Worm (Caenorhabditis elegans): ENCODE data around the gene sri-54.

ce11 chrII:3110099-3110498, 27.6 kb downstream of the sri-54 start:
- TF ChIP-seq flt-1 (GFP tag; IDR thresholded peaks at IDR 0.05), result no peak
- TF ChIP-seq ama-1 (optimal IDR thresholded peaks at IDR 0.05), result no peak
- TF ChIP-seq tbx-11 (GFP tag; IDR thresholded peaks at IDR 0.05), result no peak
- TF ChIP-seq ceh-13 (GFP tag; optimal IDR thresholded peaks at IDR 0.05), result no peak
- TF ChIP-seq ets-7 (tag; optimal IDR thresholded peaks at IDR 0.05), result no peak
- TF ChIP-seq ceh-36 (tag; optimal IDR thresholded peaks at IDR 0.05), result no peak
- no peak for TF ChIP-seq tra-4 (tag; optimal IDR thresholded peaks at IDR 0.05)
- TF ChIP-seq hmbx-1 (tag; optimal IDR thresholded peaks at IDR 0.05), result no peak
- no peak for TF ChIP-seq aly-1 (tag; optimal IDR thresholded peaks at IDR 0.05)
